Worm (Caenorhabditis elegans): ENCODE data around the gene F32H5.3.

Gene F32H5.3

ce11 chrV:13352415-13352814 is 6.7 kb upstream of the F32H5.3 start:
- TF ChIP-seq mab-5 (tag; optimal IDR thresholded peaks at IDR 0.05) (peak; percentile 60), sma-3 (GFP tag; optimal IDR thresholded peaks at IDR 0.05) (no peak), nhr-11 (tag; optimal IDR thresholded peaks at IDR 0.05) (no peak)

- TF ChIP-seq ZK546.5 (tag; optimal IDR thresholded peaks at IDR 0.05) (no peak), sma-9 (GFP tag; optimal IDR thresholded peaks at IDR 0.05) (no peak), sma-9 (tag; optimal IDR thresholded peaks at IDR 0.05) (no peak), lsy-2 (tag; optimal IDR thresholded peaks at IDR 0.05) (no peak)
These were observed 2.9 kb upstream of the F32H5.3 start for ce11 chrV:13356210-13356609.

ce11 chrV:13357652-13358281 is 1.4 kb upstream of the F32H5.3 start, which contains the start of gene F32H5.1:
Gene F32H5.1, minus strand, starts transcription at chrV:13358037.
- no peak for TF ChIP-seq zag-1 (tag; optimal IDR thresholded peaks at IDR 0.05)
- no peak for TF ChIP-seq elt-3 (tag; optimal IDR thresholded peaks at IDR 0.05)
- TF ChIP-seq gmeb-1 (tag; optimal IDR thresholded peaks at IDR 0.05), result no peak
- no peak for TF ChIP-seq lin-13 (GFP tag; optimal IDR thresholded peaks at IDR 0.05)
- TF ChIP-seq alr-1 (tag; optimal IDR thresholded peaks at IDR 0.05), result no peak
- TF ChIP-seq C34F6.9 (tag; optimal IDR thresholded peaks at IDR 0.05), result no peak
- peak; percentile 63 for TF ChIP-seq nhr-129 (tag; optimal IDR thresholded peaks at IDR 0.05)
- no peak for TF ChIP-seq egl-27 (tag; optimal IDR thresholded peaks at IDR 0.05)
- TF ChIP-seq blmp-1 (tag; optimal IDR thresholded peaks at IDR 0.05; ENCODE audit: insufficient read depth), result peak; percentile 19
- TF ChIP-seq dmd-4 (tag; optimal IDR thresholded peaks at IDR 0.05), result no peak
- no peak for TF ChIP-seq mdl-1 (tag; optimal IDR thresholded peaks at IDR 0.05)
- no peak for TF ChIP-seq ztf-1 (GFP tag; conservative IDR thresholded peaks at IDR 0.05)
- peak; percentile 54 for TF ChIP-seq fos-1 (tag; optimal IDR thresholded peaks at IDR 0.05)
- no peak for TF ChIP-seq sma-3 (GFP tag; optimal IDR thresholded peaks at IDR 0.05)
- no peak for TF ChIP-seq unc-55 (GFP tag; optimal IDR thresholded peaks at IDR 0.05)
- no peak for TF ChIP-seq nhr-23 (tag; optimal IDR thresholded peaks at IDR 0.05)
- TF ChIP-seq ama-1 (optimal IDR thresholded peaks at IDR 0.05), result no peak
- peak; percentile 43 for TF ChIP-seq sma-9 (GFP tag; optimal IDR thresholded peaks at IDR 0.05)
- TF ChIP-seq sma-9 (tag; optimal IDR thresholded peaks at IDR 0.05), result no peak
- TF ChIP-seq sem-4 (tag; optimal IDR thresholded peaks at IDR 0.05), result no peak
- no peak for TF ChIP-seq nhr-6 (tag; optimal IDR thresholded peaks at IDR 0.05)
- TF ChIP-seq nhr-11 (tag; optimal IDR thresholded peaks at IDR 0.05), result no peak
- no peak for TF ChIP-seq nhr-12 (tag; optimal IDR thresholded peaks at IDR 0.05)
- TF ChIP-seq crh-2 (tag; optimal IDR thresholded peaks at IDR 0.05), result peak; percentile 13
- TF ChIP-seq nhr-21 (tag; optimal IDR thresholded peaks at IDR 0.05), result no peak
- TF ChIP-seq snpc-4 (tag; optimal IDR thresholded peaks at IDR 0.05), result no peak
- no peak for TF ChIP-seq unc-62 (GFP tag; optimal IDR thresholded peaks at IDR 0.05)
- no peak for TF ChIP-seq lsy-2 (tag; optimal IDR thresholded peaks at IDR 0.05)
- TF ChIP-seq elt-1 (tag; optimal IDR thresholded peaks at IDR 0.05), result no peak

- TF ChIP-seq elt-1 (tag; optimal IDR thresholded peaks at IDR 0.05), result no peak
- TF ChIP-seq zag-1 (tag; optimal IDR thresholded peaks at IDR 0.05), result no peak
- no peak for TF ChIP-seq lin-39 (tag; optimal IDR thresholded peaks at IDR 0.05)
- TF ChIP-seq nhr-11 (tag; optimal IDR thresholded peaks at IDR 0.05), result no peak
- TF ChIP-seq ceh-16 (tag; optimal IDR thresholded peaks at IDR 0.05), result no peak
These were observed 1.1 kb downstream of the F32H5.3 start, which contains the start of gene F32H5.4 for ce11 chrV:13360254-13360653. Gene F32H5.4, plus strand, starts transcription at chrV:13360554.

ce11 chrV:13363415-13363814 is 4.3 kb downstream of the F32H5.3 start, which contains the start of gene srg-46:
Gene srg-46, plus strand, starts transcription at chrV:13363715.
- no peak for TF ChIP-seq blmp-1 (tag; optimal IDR thresholded peaks at IDR 0.05; ENCODE audit: insufficient read depth)
- no peak for TF ChIP-seq R02D3.7 (tag; optimal IDR thresholded peaks at IDR 0.05)
- TF ChIP-seq lin-39 (tag; optimal IDR thresholded peaks at IDR 0.05), result no peak
- no peak for TF ChIP-seq lin-13 (GFP tag; optimal IDR thresholded peaks at IDR 0.05)
- no peak for TF ChIP-seq nhr-237 (tag; optimal IDR thresholded peaks at IDR 0.05)
- no peak for TF ChIP-seq mdl-1 (tag; optimal IDR thresholded peaks at IDR 0.05)
- no peak for TF ChIP-seq mbf-1 (tag; optimal IDR thresholded peaks at IDR 0.05)
- TF ChIP-seq lin-11 (tag; optimal IDR thresholded peaks at IDR 0.05), result no peak
